Worm (Caenorhabditis elegans) whole organism, L2 larva: ENCODE measurements around the gene K03A11.1.

Experiments
- C34F6.9 ChIP-seq: fragments of 150-350 bp; optimal IDR thresholded peaks from 2 replicates; lab custom pipeline; 2014; ENCODE audit warnings: missing biosample characterization, missing genetic modification characterization
- F13H6.1 ChIP-seq: sonication (generic microtip); optimal IDR thresholded peaks from 2 replicates; lab custom pipeline; 2016; ENCODE audit warnings: missing genetic modification characterization, missing compliant biosample characterization
- ZK546.5 ChIP-seq: sonication (generic microtip); optimal IDR thresholded peaks from 2 replicates; lab custom pipeline; 2017; ENCODE audit warnings: missing biosample characterization, missing genetic modification characterization
- alr-1 ChIP-seq: fragments of 150-350 bp; optimal IDR thresholded peaks from 2 replicates; lab custom pipeline; 2014; ENCODE audit warnings: missing biosample characterization, missing genetic modification characterization
- ceh-16 ChIP-seq: fragments of 150-350 bp; optimal IDR thresholded peaks from 2 replicates; lab custom pipeline; 2014; ENCODE audit warnings: missing biosample characterization, missing genetic modification characterization
- ceh-82 ChIP-seq: fragments of 150-350 bp; optimal IDR thresholded peaks from 2 replicates; lab custom pipeline; 2014; ENCODE audit warnings: missing biosample characterization, missing genetic modification characterization
- crh-2 ChIP-seq: sonication (generic microtip); optimal IDR thresholded peaks from 2 replicates; lab custom pipeline; 2017; ENCODE audit warnings: missing biosample characterization, missing genetic modification characterization
- dmd-4 ChIP-seq: sonication (generic microtip); optimal IDR thresholded peaks from 2 replicates; lab custom pipeline; 2017; ENCODE audit warnings: missing biosample characterization, missing genetic modification characterization
- egl-27 ChIP-seq: sonication (generic microtip); optimal IDR thresholded peaks from 3 replicates; lab custom pipeline; 2017; ENCODE audit warnings: missing biosample characterization, missing genetic modification reagents, missing genetic modification characterization
- elt-1 ChIP-seq: fragments of 150-350 bp; optimal IDR thresholded peaks from 2 replicates; lab custom pipeline; 2014; ENCODE audit warnings: missing biosample characterization, missing genetic modification characterization
- elt-3 ChIP-seq: sonication (generic microtip); optimal IDR thresholded peaks from 2 replicates; lab custom pipeline; 2017; ENCODE audit warnings: missing biosample characterization, missing genetic modification characterization
- fos-1 ChIP-seq: fragments of 150-350 bp; optimal IDR thresholded peaks from 2 replicates; lab custom pipeline; 2014; ENCODE audit warnings: missing biosample characterization, missing genetic modification characterization
- gmeb-1 ChIP-seq: fragments of 150-350 bp; optimal IDR thresholded peaks from 2 replicates; lab custom pipeline; 2014; ENCODE audit warnings: missing biosample characterization, missing genetic modification characterization
- lsy-2 ChIP-seq, 2 experiments: fragments of 150-350 bp in 1 of 2; sonication (generic microtip) in 1 of 2; optimal IDR thresholded peaks; 2 replicates each; lab custom pipeline; 2014 to 2017; ENCODE audit warnings: missing biosample characterization in 2 of 2, missing genetic modification characterization in 2 of 2
- mab-5 ChIP-seq: fragments of 150-350 bp; optimal IDR thresholded peaks from 2 replicates; lab custom pipeline; 2014; ENCODE audit warnings: missing biosample characterization, missing genetic modification characterization
- nhr-11 ChIP-seq: fragments of 150-350 bp; optimal IDR thresholded peaks from 2 replicates; lab custom pipeline; 2014; ENCODE audit warnings: missing biosample characterization, missing genetic modification characterization
- nhr-23 ChIP-seq: fragments of 150-350 bp; optimal IDR thresholded peaks from 2 replicates; lab custom pipeline; 2014; ENCODE audit warnings: missing biosample characterization, missing genetic modification reagents, missing genetic modification characterization
- nhr-237 ChIP-seq: fragments of 150-350 bp; optimal IDR thresholded peaks from 2 replicates; lab custom pipeline; 2014; ENCODE audit warnings: missing biosample characterization, missing genetic modification characterization
- nhr-25 ChIP-seq: fragments of 150-350 bp; sonication (generic microtip); optimal IDR thresholded peaks from 3 replicates; lab custom pipeline; 2014; ENCODE audit warnings: missing biosample characterization, missing genetic modification characterization
- nhr-77 ChIP-seq: fragments of 150-350 bp; optimal IDR thresholded peaks from 2 replicates; lab custom pipeline; 2014; ENCODE audit warnings: missing biosample characterization, missing genetic modification characterization
- peb-1 ChIP-seq: fragments of 150-350 bp; optimal IDR thresholded peaks from 2 replicates; lab custom pipeline; 2014; ENCODE audit warnings: missing biosample characterization, missing genetic modification characterization
- skn-1 ChIP-seq: sonication (generic microtip); optimal IDR thresholded peaks from 2 replicates; lab custom pipeline; 2017; ENCODE audit warnings: missing biosample characterization, missing genetic modification characterization
- sma-9 ChIP-seq, 2 experiments: fragments of 150-350 bp in 1 of 2; sonication (generic microtip) in 1 of 2; optimal IDR thresholded peaks; 2 replicates each; lab custom pipeline; 2014 to 2016; ENCODE audit warnings: missing genetic modification characterization in 2 of 2, mild to moderate bottlenecking in 1 of 2, missing biosample characterization in 1 of 2, missing compliant biosample characterization in 1 of 2, missing genetic modification reagents in 1 of 2, moderate library complexity in 1 of 2
- unc-39 ChIP-seq: fragments of 150-350 bp; optimal IDR thresholded peaks from 2 replicates; lab custom pipeline; 2014; ENCODE audit warnings: missing biosample characterization, missing genetic modification characterization
- unc-62 ChIP-seq: fragments of 150-350 bp; optimal IDR thresholded peaks from 2 replicates; lab custom pipeline; 2014; ENCODE audit warnings: missing biosample characterization, missing genetic modification reagents, missing genetic modification characterization
- zag-1 ChIP-seq: fragments of 150-350 bp; optimal IDR thresholded peaks from 2 replicates; lab custom pipeline; 2014; ENCODE audit warnings: missing biosample characterization, missing genetic modification characterization
- ztf-1 ChIP-seq: fragments of 200-800 bp; sonication (Bioruptor generic); conservative IDR thresholded peaks from 2 replicates; pipeline ENCODE4 v1.3.6; 2022; ENCODE audit warnings: missing genetic modification characterization, missing compliant biosample characterization
- ztf-11 ChIP-seq: sonication (generic microtip); optimal IDR thresholded peaks from 2 replicates; lab custom pipeline; 2017; ENCODE audit warnings: missing biosample characterization, missing genetic modification characterization
- ztf-4 ChIP-seq: fragments of 150-350 bp; optimal IDR thresholded peaks from 2 replicates; lab custom pipeline; 2014; ENCODE audit warnings: missing biosample characterization, missing genetic modification characterization

K03A11.1 gene

DNA sequence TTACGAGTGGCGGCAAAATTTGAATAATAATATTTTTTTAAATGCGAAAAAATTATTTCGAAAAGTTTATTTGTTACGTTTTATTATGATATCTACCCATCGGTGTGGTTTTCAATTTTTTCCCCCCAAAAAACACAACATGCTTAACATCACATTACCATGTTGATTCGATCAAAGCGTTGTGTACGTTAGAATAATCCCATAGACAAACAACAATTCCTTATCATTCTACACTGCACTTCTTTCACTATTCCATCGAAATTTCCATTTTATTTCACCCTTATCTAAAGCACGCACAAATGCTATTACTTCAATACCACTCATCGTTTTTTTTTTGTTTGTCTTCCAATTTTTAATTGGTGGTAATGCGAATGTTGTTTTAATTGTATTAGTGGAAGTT is 8.5 kb downstream of the K03A11.1 start:
- no peak for TF ChIP-seq nhr-25 (tag; lab: Kevin White, UChicago)
- peak; percentile 91 for TF ChIP-seq fos-1 (tag; lab: Kevin White, UChicago)
- peak; percentile 36 for TF ChIP-seq sma-9 (GFP tag; optimal IDR thresholded peaks at IDR 0.05; lab: Kevin White, UChicago)
- TF ChIP-seq sma-9 (tag; optimal IDR thresholded peaks at IDR 0.05; lab: Kevin White, UChicago): no peak
- peak; percentile 49 for TF ChIP-seq crh-2 (tag; lab: Kevin White, UChicago)
- no peak for TF ChIP-seq nhr-237 (tag; lab: Kevin White, UChicago)
- peak; percentile 43 for TF ChIP-seq skn-1 (tag; lab: Kevin White, UChicago)
- no peak for TF ChIP-seq ZK546.5 (tag; lab: Kevin White, UChicago)
- peak; percentile 13 for TF ChIP-seq F13H6.1

DNA sequence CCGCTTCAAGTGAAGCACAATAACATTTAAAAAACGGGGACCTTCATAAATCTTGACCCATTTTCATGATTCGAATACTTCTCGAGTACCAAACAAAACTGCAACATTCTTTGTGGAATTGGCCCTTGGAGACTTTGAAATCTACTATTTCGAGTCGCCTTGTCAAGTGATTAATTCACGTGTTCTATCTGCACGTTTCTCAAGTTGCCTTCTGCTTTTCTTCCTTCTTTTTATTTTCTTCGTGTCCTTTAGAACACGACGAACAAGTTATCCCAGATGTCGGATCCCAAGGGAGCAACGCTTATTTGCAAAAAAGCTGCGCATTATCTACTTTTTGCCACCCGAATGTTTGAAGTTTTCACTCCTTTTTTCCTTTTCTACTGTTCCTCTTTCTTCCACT is 9.9 kb downstream of the K03A11.1 start:
- no peak for TF ChIP-seq elt-1
- peak; percentile 13 for TF ChIP-seq zag-1 (tag; lab: Kevin White, UChicago)
- peak; percentile 3 for TF ChIP-seq sma-9 (GFP tag; optimal IDR thresholded peaks at IDR 0.05; lab: Kevin White, UChicago)
- TF ChIP-seq sma-9 (tag; optimal IDR thresholded peaks at IDR 0.05; lab: Kevin White, UChicago): no peak
- no peak for TF ChIP-seq lsy-2 (tag; optimal IDR thresholded peaks at IDR 0.05; lab: Kevin White, UChicago)

DNA sequence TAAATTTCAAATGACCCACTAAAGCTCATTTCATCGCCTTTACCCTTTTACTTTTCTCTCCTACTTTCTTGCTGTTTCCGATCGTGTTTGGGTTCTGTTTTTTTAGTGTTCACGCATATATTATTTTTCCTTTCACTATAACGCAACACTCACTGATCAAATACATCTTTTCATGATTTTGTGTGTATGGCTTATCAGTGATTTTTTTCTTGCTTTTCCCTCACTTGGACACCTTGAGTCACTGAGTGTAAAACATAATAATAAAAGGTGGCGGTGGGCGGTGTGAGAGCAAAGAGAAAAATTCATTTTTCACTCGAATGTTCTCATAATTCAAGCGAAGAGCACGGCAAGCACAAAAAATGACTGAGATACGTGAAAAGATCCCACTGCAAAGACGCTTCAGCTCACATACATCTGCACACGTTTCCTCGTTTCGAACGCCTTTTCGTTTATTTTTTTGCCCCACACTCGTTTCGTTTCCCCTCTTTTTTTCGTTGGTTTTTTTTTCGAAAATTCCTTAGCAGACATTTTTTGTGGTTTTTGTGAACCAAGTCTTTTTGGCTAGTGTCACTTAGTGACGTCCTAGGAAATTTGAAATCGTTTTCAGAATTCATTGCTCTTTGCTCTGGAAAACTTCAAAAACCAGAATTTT is 11.6 kb downstream of the K03A11.1 start, which contains the start of gene K03A11.5:
Gene K03A11.5, plus strand, starts transcription at position 602 of the 652 bp plus-strand sequence.
- TF ChIP-seq nhr-237 (tag; lab: Kevin White, UChicago) (no peak), fos-1 (tag; lab: Kevin White, UChicago) (peak; percentile 58), F13H6.1 (no peak)

DNA sequence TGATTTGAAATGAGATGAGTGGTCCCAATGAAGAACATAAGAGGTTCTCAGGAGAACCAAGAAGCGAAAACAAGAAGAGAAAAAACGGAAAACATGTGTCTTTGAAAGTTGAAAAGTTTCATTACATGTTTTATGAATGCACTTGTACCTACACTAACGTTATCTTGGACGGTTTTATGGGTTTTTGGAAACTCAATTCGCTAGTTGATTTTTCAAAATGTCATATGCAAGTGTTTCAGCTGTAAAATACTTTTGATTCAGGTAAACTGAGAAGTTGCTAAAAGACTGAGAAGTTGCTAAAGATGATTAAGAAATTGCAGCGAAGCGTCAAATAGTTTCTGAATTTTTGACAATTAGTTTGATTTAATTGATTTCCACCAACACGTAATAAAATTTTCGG is 19.6 kb downstream of the K03A11.1 start, which contains the start of gene cpx-2:
Gene cpx-2, minus strand, starts transcription at position 101 of the 400 bp plus-strand sequence.
- no peak for TF ChIP-seq nhr-77
- no peak for TF ChIP-seq gmeb-1
- no peak for TF ChIP-seq ztf-1
- TF ChIP-seq ceh-82: no peak

DNA sequence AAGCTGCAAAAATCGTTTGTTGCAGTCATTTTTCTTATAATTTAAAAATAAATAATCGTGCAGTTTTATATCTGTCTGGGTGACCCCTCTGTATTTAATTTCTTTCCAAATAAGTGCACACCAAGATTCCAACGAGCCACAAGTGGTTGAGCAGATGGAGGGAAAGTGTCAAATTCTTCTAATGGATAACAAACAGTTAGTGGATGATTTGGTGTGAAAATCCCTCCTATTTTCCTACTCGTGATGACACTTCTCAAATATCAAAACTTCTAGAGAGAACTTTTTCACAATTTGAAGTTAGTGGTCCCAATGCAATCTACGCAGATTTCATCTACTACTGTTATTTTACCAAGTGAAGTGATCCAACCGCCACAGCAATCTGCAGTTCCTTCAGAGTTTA is 22.9 kb downstream of the K03A11.1 start, which contains the start of gene ceh-28:
Gene ceh-28, plus strand, starts transcription at position 301 of the 400 bp plus-strand sequence.
- TF ChIP-seq unc-39 (tag; lab: Kevin White, UChicago): no peak
- no peak for TF ChIP-seq nhr-11 (tag; lab: Kevin White, UChicago)
- TF ChIP-seq skn-1 (tag; lab: Kevin White, UChicago): no peak
- TF ChIP-seq zag-1 (tag; lab: Kevin White, UChicago): no peak
- no peak for TF ChIP-seq gmeb-1
- TF ChIP-seq egl-27 (tag; lab: Kevin White, UChicago): no peak
- no peak for TF ChIP-seq mab-5 (tag; lab: Kevin White, UChicago)
- no peak for TF ChIP-seq ztf-11 (tag; lab: Kevin White, UChicago)
- TF ChIP-seq C34F6.9 (tag; lab: Kevin White, UChicago): no peak
- TF ChIP-seq ceh-16: no peak

DNA sequence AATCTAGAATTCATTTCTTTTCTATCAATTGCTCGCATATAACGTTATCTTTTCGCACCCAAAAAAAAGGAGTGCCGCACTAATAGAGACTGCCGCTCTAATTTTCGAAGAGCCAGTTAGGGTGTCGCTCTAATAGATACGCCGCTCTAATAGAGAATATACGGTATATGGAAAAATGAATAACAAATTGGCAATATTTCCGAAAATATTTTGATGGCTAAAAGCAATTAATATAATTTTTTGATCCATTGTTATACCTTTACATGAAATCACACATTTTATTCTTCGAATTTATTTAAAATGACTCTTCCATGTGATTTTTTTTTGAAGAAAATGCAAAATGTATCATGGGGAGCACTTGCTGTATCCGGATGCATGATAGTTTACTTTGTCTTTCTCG is 26.4 kb downstream of the K03A11.1 start, which contains the start of gene K03A11.4:
Gene K03A11.4, plus strand, starts transcription at position 301 of the 400 bp plus-strand sequence.
- TF ChIP-seq C34F6.9 (tag; lab: Kevin White, UChicago): no peak
- no peak for TF ChIP-seq elt-3
- no peak for TF ChIP-seq alr-1 (tag; lab: Kevin White, UChicago)
- no peak for TF ChIP-seq nhr-23
- TF ChIP-seq ztf-4: no peak
- TF ChIP-seq elt-1: no peak
- TF ChIP-seq lsy-2 (tag; optimal IDR thresholded peaks at IDR 0.05; lab: Kevin White, UChicago): no peak
- TF ChIP-seq unc-62 (GFP tag; lab: Kevin White, UChicago): no peak
- TF ChIP-seq nhr-11 (tag; lab: Kevin White, UChicago): no peak
- TF ChIP-seq skn-1 (tag; lab: Kevin White, UChicago): no peak
- TF ChIP-seq nhr-237 (tag; lab: Kevin White, UChicago): no peak
- TF ChIP-seq peb-1 (tag; lab: Kevin White, UChicago): no peak
- TF ChIP-seq nhr-25 (tag; lab: Kevin White, UChicago): no peak
- TF ChIP-seq fos-1 (tag; lab: Kevin White, UChicago): no peak
- no peak for TF ChIP-seq dmd-4 (tag; lab: Kevin White, UChicago)
